Worm (Caenorhabditis elegans) whole organism, L4 larva: ENCODE measurements around the gene C16C8.20.
"Not testable (repeated sequence)": the region's sequence is repeated elsewhere in the genome, so short reads cannot be mapped to it uniquely, and the experiment has no call there.

ENCODE experiments used
- F49E8.2 ChIP-seq: sonication (generic microtip); optimal IDR thresholded peaks from 2 replicates; lab custom pipeline; 2016; ENCODE audit warnings: missing compliant biosample characterization, mild to moderate bottlenecking, missing genetic modification characterization, borderline replicate concordance
- R02D3.7 ChIP-seq: fragments of 150-350 bp; sonication (generic microtip); optimal IDR thresholded peaks from 3 replicates; lab custom pipeline; 2014; ENCODE audit warnings: missing biosample characterization, missing genetic modification characterization
- T20F7.1 ChIP-seq: fragments of 200-800 bp; sonication (Bioruptor generic); optimal IDR thresholded peaks from 2 replicates; lab custom pipeline; 2018; ENCODE audit warnings: mild to moderate bottlenecking, missing genetic modification characterization, missing compliant biosample characterization
- T26A8.4 ChIP-seq: fragments of 200-800 bp; sonication (Bioruptor generic); IDR thresholded peaks from 2 replicates; pipeline ENCODE4 v1.3.6; 2022; ENCODE audit warnings: missing genetic modification characterization, missing compliant biosample characterization
- Y105C5A.15 ChIP-seq: fragments of 200-800 bp; sonication (Bioruptor generic); IDR thresholded peaks from 2 replicates; pipeline ENCODE4 v1.3.6; 2022; ENCODE audit warnings: missing genetic modification characterization, missing compliant biosample characterization
- Y48G9A.11 ChIP-seq: fragments of 200-800 bp; sonication (Bioruptor generic); IDR thresholded peaks from 2 replicates; pipeline ENCODE4 v1.3.6; 2022; ENCODE audit warnings: missing genetic modification reagents, missing genetic modification characterization, missing compliant biosample characterization
- ZK546.5 ChIP-seq, 2 experiments: sonication (generic microtip); optimal IDR thresholded peaks; 2 replicates each; lab custom pipeline; 2017; ENCODE audit warnings: missing biosample characterization in 2 of 2, missing genetic modification characterization in 2 of 2
- aly-2 ChIP-seq: sonication (generic microtip); optimal IDR thresholded peaks from 2 replicates; lab custom pipeline; 2018; ENCODE audit warnings: missing biosample characterization, missing genetic modification characterization
- ama-1 ChIP-seq: fragments of 150-350 bp; optimal IDR thresholded peaks from 2 replicates; lab custom pipeline; 2014; ENCODE audit warnings: inconsistent platforms, mixed read lengths
- ceh-20 ChIP-seq: fragments of 200-800 bp; sonication (Bioruptor generic); IDR thresholded peaks from 2 replicates; pipeline ENCODE4 v1.3.6; 2022; ENCODE audit warnings: missing genetic modification reagents, missing genetic modification characterization, missing compliant biosample characterization
- ceh-32 ChIP-seq: sonication (generic microtip); optimal IDR thresholded peaks from 2 replicates; lab custom pipeline; 2016; ENCODE audit warnings: mild to moderate bottlenecking, missing genetic modification characterization, missing compliant biosample characterization; ENCODE audit not compliant: poor library complexity
- ceh-44 ChIP-seq: fragments of 200-800 bp; sonication (Bioruptor generic); IDR thresholded peaks from 2 replicates; pipeline ENCODE4 v1.3.6; 2022; ENCODE audit warnings: missing genetic modification reagents, missing genetic modification characterization, missing compliant biosample characterization
- ceh-62 ChIP-seq: sonication (generic microtip); optimal IDR thresholded peaks from 2 replicates; lab custom pipeline; 2017; ENCODE audit warnings: missing biosample characterization, missing genetic modification characterization
- ceh-82 ChIP-seq: sonication (generic microtip); optimal IDR thresholded peaks from 2 replicates; lab custom pipeline; 2017; ENCODE audit warnings: missing biosample characterization, missing genetic modification characterization
- daf-12 ChIP-seq: fragments of 150-350 bp; optimal IDR thresholded peaks from 2 replicates; lab custom pipeline; 2014; ENCODE audit warnings: missing biosample characterization, missing genetic modification reagents, missing genetic modification characterization
- daf-19 ChIP-seq: fragments of 200-800 bp; sonication (Bioruptor generic); conservative IDR thresholded peaks from 2 replicates; pipeline ENCODE4 v1.3.6; 2022; ENCODE audit warnings: missing genetic modification characterization, missing compliant biosample characterization
- dmd-8 ChIP-seq: fragments of 200-800 bp; sonication (Bioruptor generic); IDR thresholded peaks from 2 replicates; pipeline ENCODE4 v1.3.6; 2022; ENCODE audit warnings: missing genetic modification characterization, missing compliant biosample characterization
- egl-27 ChIP-seq: sonication (generic microtip); optimal IDR thresholded peaks from 3 replicates; lab custom pipeline; 2017; ENCODE audit warnings: missing biosample characterization, missing genetic modification reagents, missing genetic modification characterization
- fos-1 ChIP-seq: fragments of 150-350 bp; optimal IDR thresholded peaks from 2 replicates; lab custom pipeline; 2014; ENCODE audit warnings: missing biosample characterization, missing genetic modification characterization
- hlh-30 ChIP-seq: sonication (generic microtip); optimal IDR thresholded peaks from 2 replicates; lab custom pipeline; 2017; ENCODE audit warnings: antibody characterized with exemption, mild to moderate bottlenecking, missing genetic modification characterization, missing compliant biosample characterization; ENCODE audit not compliant: insufficient read depth
- lin-13 ChIP-seq: fragments of 150-350 bp; optimal IDR thresholded peaks from 2 replicates; lab custom pipeline; 2014; ENCODE audit warnings: missing biosample characterization, missing genetic modification reagents, missing genetic modification characterization
- lin-39 ChIP-seq: fragments of 150-350 bp; optimal IDR thresholded peaks from 2 replicates; lab custom pipeline; 2014; ENCODE audit warnings: missing biosample characterization, missing genetic modification reagents, missing genetic modification characterization
- madf-5 ChIP-seq, 2 experiments: fragments of 200-800 bp; sonication (Bioruptor generic); IDR thresholded peaks; 2 replicates each; pipeline ENCODE4 v1.3.6; 2022; ENCODE audit warnings: missing compliant biosample characterization in 2 of 2, missing genetic modification characterization in 2 of 2
- madf-9 ChIP-seq: fragments of 200-800 bp; sonication (Bioruptor generic); conservative IDR thresholded peaks from 2 replicates; pipeline ENCODE4 v1.3.6; 2022; ENCODE audit warnings: missing genetic modification reagents, missing genetic modification characterization, missing compliant biosample characterization
- mep-1 ChIP-seq: fragments of 150-350 bp; sonication (generic microtip); optimal IDR thresholded peaks from 3 replicates; lab custom pipeline; 2014; ENCODE audit warnings: missing biosample characterization, missing genetic modification characterization
- nhr-102 ChIP-seq: sonication (generic microtip); optimal IDR thresholded peaks from 2 replicates; lab custom pipeline; 2016; ENCODE audit warnings: mild to moderate bottlenecking, missing genetic modification characterization, moderate library complexity, missing compliant biosample characterization
- nhr-11 ChIP-seq: fragments of 150-350 bp; optimal IDR thresholded peaks from 2 replicates; lab custom pipeline; 2014; ENCODE audit warnings: missing biosample characterization, missing genetic modification characterization
- nhr-25 ChIP-seq: sonication (generic microtip); optimal IDR thresholded peaks from 2 replicates; lab custom pipeline; 2017; ENCODE audit warnings: missing genetic modification characterization, mild to moderate bottlenecking, missing compliant biosample characterization, antibody characterized with exemption, moderate library complexity, borderline replicate concordance; ENCODE audit not compliant: insufficient read depth
- nhr-41 ChIP-seq: fragments of 200-800 bp; sonication (Bioruptor generic); IDR thresholded peaks from 2 replicates; pipeline ENCODE4 v1.3.6; 2022; ENCODE audit warnings: missing genetic modification reagents, missing genetic modification characterization, missing compliant biosample characterization
- pha-4 ChIP-seq, 2 experiments: fragments of 150-350 bp in 1 of 2; fragments of 200-800 bp in 1 of 2; sonication (Bioruptor generic) in 1 of 2; IDR thresholded peaks in 1 of 2; optimal IDR thresholded peaks in 1 of 2; 2 replicates each; pipeline versions ENCODE4 v1.3.6 to Lab custom; 2014 to 2022; ENCODE audit warnings: missing genetic modification characterization in 2 of 2, missing genetic modification reagents in 2 of 2, missing biosample characterization in 1 of 2, missing compliant biosample characterization in 1 of 2
- pqm-1 ChIP-seq: sonication (generic microtip); optimal IDR thresholded peaks from 2 replicates; lab custom pipeline; 2017; ENCODE audit warnings: missing biosample characterization, missing genetic modification characterization
- rbr-2 ChIP-seq: sonication (generic microtip); optimal IDR thresholded peaks from 2 replicates; lab custom pipeline; 2016; ENCODE audit warnings: missing genotype, missing genetic modification characterization, missing compliant biosample characterization
- saeg-2 ChIP-seq: fragments of 200-800 bp; sonication (Bioruptor generic); IDR thresholded peaks from 2 replicates; pipeline ENCODE4 v1.3.6; 2022; ENCODE audit warnings: missing genetic modification reagents, missing genetic modification characterization, missing compliant biosample characterization
- snpc-1.2 ChIP-seq: fragments of 200-800 bp; sonication (Bioruptor generic); IDR thresholded peaks from 2 replicates; pipeline ENCODE4 v1.3.6; 2022; ENCODE audit warnings: missing genetic modification reagents, missing genetic modification characterization, missing compliant biosample characterization
- spr-1 ChIP-seq: sonication (generic microtip); optimal IDR thresholded peaks from 2 replicates; lab custom pipeline; 2016; ENCODE audit warnings: mild to moderate bottlenecking, missing genetic modification characterization, missing compliant biosample characterization
- tag-97 ChIP-seq: fragments of 200-800 bp; sonication (Bioruptor generic); IDR thresholded peaks from 2 replicates; pipeline ENCODE4 v1.3.6; 2022; ENCODE audit warnings: missing genetic modification characterization, missing compliant biosample characterization
- tra-1 ChIP-seq: fragments of 200-800 bp; sonication (Bioruptor generic); IDR thresholded peaks from 2 replicates; pipeline ENCODE4 v1.3.6; 2022; ENCODE audit warnings: missing genetic modification reagents, missing genetic modification characterization, missing compliant biosample characterization
- unc-130 ChIP-seq: sonication (generic microtip); optimal IDR thresholded peaks from 2 replicates; lab custom pipeline; 2016; ENCODE audit warnings: missing genetic modification reagents, missing genetic modification characterization, missing compliant biosample characterization
- unc-62 ChIP-seq, 3 experiments: fragments of 150-350 bp in 1 of 3; sonication (generic microtip); optimal IDR thresholded peaks in 2 of 3; peaks in 1 of 3; 1 replicate in 1 of 3; 2 replicates in 2 of 3; lab custom pipeline; 2014 to 2017; ENCODE audit warnings: missing biosample characterization in 3 of 3, missing genetic modification characterization in 3 of 3, missing genetic modification reagents in 3 of 3, missing genotype in 1 of 3
- zfp-2 ChIP-seq: sonication (generic microtip); optimal IDR thresholded peaks from 2 replicates; lab custom pipeline; 2016; ENCODE audit warnings: mild to moderate bottlenecking, missing genetic modification characterization, missing compliant biosample characterization
- zip-2 ChIP-seq: fragments of 150-350 bp; optimal IDR thresholded peaks from 2 replicates; lab custom pipeline; 2014; ENCODE audit warnings: missing biosample characterization, missing genetic modification characterization
- ztf-11 ChIP-seq: fragments of 150-350 bp; optimal IDR thresholded peaks from 2 replicates; lab custom pipeline; 2014; ENCODE audit warnings: missing biosample characterization, missing genetic modification characterization
- ztf-7 ChIP-seq: fragments of 150-350 bp; optimal IDR thresholded peaks from 2 replicates; lab custom pipeline; 2014; ENCODE audit warnings: missing biosample characterization, missing genetic modification characterization

Gene C16C8.20

ce11 chrII:3447906-3448305 lies 1.2 kb downstream of the C16C8.20 start, which contains the start of gene C16C8.21 (continued):
- TF ChIP-seq T20F7.1 = no peak
- TF ChIP-seq zip-2 = no peak
- no peak for TF ChIP-seq lin-39 (tag; lab: Kevin White, UChicago)
- no peak for TF ChIP-seq saeg-2

- no peak for TF ChIP-seq aly-2 (tag; lab: Kevin White, UChicago)
- no peak for TF ChIP-seq ceh-44 (GFP tag; lab: Robert Waterston, UW)
- TF ChIP-seq snpc-1.2 (GFP tag; lab: Robert Waterston, UW) = no peak
- no peak for TF ChIP-seq ama-1 (lab: Kevin White, UChicago)
- TF ChIP-seq nhr-11 = no peak
- TF ChIP-seq tra-1 (GFP tag; lab: Robert Waterston, UW) = no peak
- TF ChIP-seq madf-5 (GFP tag; IDR thresholded peaks at IDR 0.05; lab: Robert Waterston, UW) = no peak
- TF ChIP-seq ztf-7 (tag; lab: Kevin White, UChicago) = no peak
- TF ChIP-seq fos-1 (tag; lab: Kevin White, UChicago) = no peak
- no peak for TF ChIP-seq Y105C5A.15 (GFP tag; lab: Robert Waterston, UW)
- TF ChIP-seq mep-1 (tag; lab: Kevin White, UChicago) = no peak
- no peak for TF ChIP-seq ztf-11 (tag; lab: Kevin White, UChicago)
- TF ChIP-seq ceh-82 (tag; lab: Kevin White, UChicago) = no peak
- TF ChIP-seq rbr-2 = no peak
- no peak for TF ChIP-seq hlh-30 (tag; lab: Kevin White, UChicago)
- no peak for TF ChIP-seq zfp-2 (tag; lab: Kevin White, UChicago)
These were observed 2.1 kb downstream of the C16C8.20 start, which contains the start of gene C16C8.25 for ce11 chrII:3448776-3449280. Gene C16C8.25, plus strand, starts transcription at chrII:3449230.

- not testable (repeated sequence) for TF ChIP-seq spr-1 (tag; lab: Kevin White, UChicago); ceh-32 (tag; lab: Kevin White, UChicago); madf-9
- TF ChIP-seq, all 104 proteins: peak for 0; not testable (repeated sequence) for 104
These were observed 2.8 kb downstream of the C16C8.20 start, which contains the start of gene C16C8.14 for ce11 chrII:3449514-3449913. Gene C16C8.14, plus strand, starts transcription at chrII:3449814.

- TF ChIP-seq ZK546.5 (tag; optimal IDR thresholded peaks at IDR 0.05; lab: Kevin White, UChicago) (no peak), unc-130 (GFP tag; lab: Kevin White, UChicago) (no peak), pqm-1 (tag; lab: Kevin White, UChicago) (no peak), Y48G9A.11 (GFP tag; lab: Robert Waterston, UW) (no peak)
- TF ChIP-seq, all 104 proteins: peak for 0
These were observed 5.7 kb downstream of the C16C8.20 start, which contains the start of gene C16C8.12 for ce11 chrII:3452421-3452820. Gene C16C8.12, plus strand, starts transcription at chrII:3452721.

- TF ChIP-seq lin-13 (GFP tag; lab: Kevin White, UChicago) (no peak), T26A8.4 (GFP tag; lab: Robert Waterston, UW) (no peak), nhr-25 (no peak), daf-12 (tag; lab: Kevin White, UChicago) (no peak), dmd-8 (no peak), tag-97 (GFP tag; lab: Robert Waterston, UW) (no peak), nhr-41 (no peak), pha-4 (GFP tag; IDR thresholded peaks at IDR 0.05; lab: Robert Waterston, UW) (no peak), pha-4 (tag; optimal IDR thresholded peaks at IDR 0.05; lab: Kevin White, UChicago) (no peak), F49E8.2 (tag; lab: Kevin White, UChicago) (no peak), ama-1 (lab: Kevin White, UChicago) (no peak), R02D3.7 (tag; lab: Kevin White, UChicago) (no peak), daf-19 (no peak), mep-1 (tag; lab: Kevin White, UChicago) (no peak), nhr-102 (tag; lab: Kevin White, UChicago) (no peak), egl-27 (no peak), unc-62 (GFP tag; optimal IDR thresholded peaks at IDR 0.05 in 1 of 2; lab: Kevin White, UChicago) (no peak), unc-62 (tag; optimal IDR thresholded peaks at IDR 0.05; lab: Kevin White, UChicago) (no peak), ceh-20 (no peak), ceh-62 (no peak)
These were observed 6.8 kb downstream of the C16C8.20 start, which contains the start of gene C16C8.11 for ce11 chrII:3453521-3453920. Gene C16C8.11, plus strand, starts transcription at chrII:3453708.
